Worm (Caenorhabditis elegans) whole organism, midembryonic: ENCODE results near the gene wht-1.

Experiments
- T22C8.4 ChIP-seq: fragments of 200-800 bp; sonication (Bioruptor generic); IDR thresholded peaks from 2 replicates; pipeline ENCODE4 v1.3.6; 2022; ENCODE audit warnings: missing genetic modification characterization, missing compliant biosample characterization
- cog-1 ChIP-seq: sonication (generic microtip); optimal IDR thresholded peaks from 2 replicates; lab custom pipeline; 2016; ENCODE audit warnings: missing genetic modification characterization, missing compliant biosample characterization
- flt-1 ChIP-seq: fragments of 200-800 bp; sonication (Bioruptor generic); IDR thresholded peaks from 2 replicates; pipeline ENCODE4 v1.3.6; 2022; ENCODE audit warnings: missing genetic modification characterization, missing compliant biosample characterization
- klf-2 ChIP-seq: fragments of 200-800 bp; sonication (Bioruptor generic); conservative IDR thresholded peaks from 2 replicates; pipeline ENCODE4 v1.3.6; 2022; ENCODE audit warnings: missing genetic modification reagents, missing genetic modification characterization, missing compliant biosample characterization
- med-1 ChIP-seq: sonication (generic microtip); optimal IDR thresholded peaks from 2 replicates; lab custom pipeline; 2017; ENCODE audit warnings: missing genetic modification characterization, mild to moderate bottlenecking, missing compliant biosample characterization, antibody characterized with exemption, missing genetic modification reagents; ENCODE audit not compliant: insufficient read depth
- ref-1 ChIP-seq: fragments of 200-800 bp; sonication (Bioruptor generic); conservative IDR thresholded peaks from 2 replicates; pipeline ENCODE4 v1.3.6; 2022; ENCODE audit warnings: missing genetic modification reagents, missing genetic modification characterization, missing compliant biosample characterization
- tab-1 ChIP-seq: fragments of 200-800 bp; sonication (Bioruptor generic); IDR thresholded peaks from 2 replicates; pipeline ENCODE4 v1.3.6; 2022; ENCODE audit warnings: missing genetic modification characterization, missing compliant biosample characterization
- ztf-23 ChIP-seq: fragments of 200-800 bp; sonication (Bioruptor generic); IDR thresholded peaks from 2 replicates; pipeline ENCODE4 v1.3.6; 2022; ENCODE audit warnings: missing genetic modification reagents, missing genetic modification characterization, missing compliant biosample characterization
- ztf-29 ChIP-seq: fragments of 200-800 bp; sonication (Bioruptor generic); IDR thresholded peaks from 2 replicates; pipeline ENCODE4 v1.3.6; 2022; ENCODE audit warnings: missing genetic modification reagents, missing genetic modification characterization, missing compliant biosample characterization

wht-1 gene

ce11 chrIII:6067557-6067956, 20.0 kb downstream of the wht-1 start, which contains the start of gene mapk-15:
TSS of gene mapk-15 (plus strand) at chrIII:6067857.
- TF ChIP-seq ztf-29 (GFP tag; lab: Robert Waterston, UW) (no peak), T22C8.4 (GFP tag; lab: Robert Waterston, UW) (no peak), ztf-23 (GFP tag; lab: Robert Waterston, UW) (no peak), ref-1 (GFP tag; lab: Robert Waterston, UW) (no peak), tab-1 (no peak), flt-1 (GFP tag; lab: Robert Waterston, UW) (no peak), med-1 (GFP tag; lab: Kevin White, UChicago) (no peak)

DNA sequence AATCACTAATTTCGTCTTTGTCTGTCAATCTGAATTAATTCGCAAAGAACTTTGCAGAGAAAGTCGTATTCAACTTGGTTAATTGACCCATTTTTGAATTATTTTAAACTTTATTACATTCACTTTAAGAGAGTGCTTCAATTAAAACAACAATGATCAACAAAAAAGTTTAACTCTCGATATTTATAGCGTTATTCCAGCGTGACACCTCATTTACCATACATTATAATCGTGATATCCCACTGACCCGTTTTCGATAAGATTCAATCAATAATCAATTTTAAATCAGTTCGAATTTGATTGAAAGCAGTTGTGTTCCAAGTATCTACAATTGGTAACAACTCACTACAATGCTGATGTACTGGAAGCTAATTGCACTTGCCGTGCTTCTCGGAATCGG, 30.8 kb downstream of the wht-1 start, which contains the start of gene clc-10:
TSS of gene clc-10 (plus strand) at position 301 of the 400 bp plus-strand sequence.
- TF ChIP-seq cog-1 (tag; lab: Kevin White, UChicago) (no peak), med-1 (GFP tag; lab: Kevin White, UChicago) (no peak), T22C8.4 (GFP tag; lab: Robert Waterston, UW) (no peak)

ce11 chrIII:6056179-6056578, 31.4 kb downstream of the wht-1 start:
- TF ChIP-seq flt-1 (GFP tag; lab: Robert Waterston, UW) (no peak), ztf-23 (GFP tag; lab: Robert Waterston, UW) (no peak), T22C8.4 (GFP tag; lab: Robert Waterston, UW) (no peak), med-1 (GFP tag; lab: Kevin White, UChicago) (no peak), ztf-29 (GFP tag; lab: Robert Waterston, UW) (no peak), tab-1 (no peak), ref-1 (GFP tag; lab: Robert Waterston, UW) (no peak), cog-1 (tag; lab: Kevin White, UChicago) (no peak), klf-2 (no peak)

ce11 chrIII:6055706-6056105, 31.8 kb downstream of the wht-1 start, which contains the start of gene F40H6.5:
TSS of gene F40H6.5 (minus strand) at chrIII:6055806.
- TF ChIP-seq med-1 (GFP tag; lab: Kevin White, UChicago): no peak
- TF ChIP-seq ztf-29 (GFP tag; lab: Robert Waterston, UW): no peak
- TF ChIP-seq klf-2: no peak
- no peak for TF ChIP-seq cog-1 (tag; lab: Kevin White, UChicago)
- TF ChIP-seq tab-1: no peak
- no peak for TF ChIP-seq T22C8.4 (GFP tag; lab: Robert Waterston, UW)
- no peak for TF ChIP-seq ztf-23 (GFP tag; lab: Robert Waterston, UW)
- no peak for TF ChIP-seq ref-1 (GFP tag; lab: Robert Waterston, UW)
- TF ChIP-seq flt-1 (GFP tag; lab: Robert Waterston, UW): no peak

DNA sequence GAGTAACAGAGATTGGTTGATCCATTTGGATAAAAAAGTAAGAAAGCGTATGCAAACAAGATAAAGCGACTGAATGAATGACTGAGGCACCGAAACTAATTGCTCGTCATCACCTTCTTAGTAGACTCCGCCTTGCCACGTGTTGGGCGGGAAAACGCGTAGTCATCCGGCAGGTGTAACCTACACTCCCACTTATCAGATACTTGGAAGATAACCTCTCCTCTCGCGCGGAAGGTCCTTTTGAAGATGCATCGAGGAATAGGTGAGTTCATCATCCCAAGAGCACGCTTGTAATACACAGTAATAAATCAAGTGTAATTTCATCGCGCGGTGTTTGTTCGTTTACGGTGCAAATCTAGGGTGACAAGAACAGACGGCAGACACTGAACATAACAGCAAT, 40.7 kb downstream of the wht-1 start, which contains the start of gene tbx-11:
TSS of gene tbx-11 (minus strand) at position 101 of the 400 bp plus-strand sequence.
- no peak for TF ChIP-seq ref-1 (GFP tag; lab: Robert Waterston, UW)
- TF ChIP-seq cog-1 (tag; lab: Kevin White, UChicago): no peak
- TF ChIP-seq ztf-23 (GFP tag; lab: Robert Waterston, UW): no peak
- TF ChIP-seq ztf-29 (GFP tag; lab: Robert Waterston, UW): no peak
- TF ChIP-seq tab-1: no peak
- no peak for TF ChIP-seq klf-2
- TF ChIP-seq T22C8.4 (GFP tag; lab: Robert Waterston, UW): no peak
- TF ChIP-seq med-1 (GFP tag; lab: Kevin White, UChicago): no peak
- no peak for TF ChIP-seq flt-1 (GFP tag; lab: Robert Waterston, UW)

ce11 chrIII:6039370-6039769, 48.2 kb downstream of the wht-1 start, which contains the start of gene ift-139:
TSS of gene ift-139 (minus strand) at chrIII:6039470.
- TF ChIP-seq cog-1 (tag; lab: Kevin White, UChicago) (no peak), T22C8.4 (GFP tag; lab: Robert Waterston, UW) (no peak), ref-1 (GFP tag; lab: Robert Waterston, UW) (no peak), tab-1 (no peak), flt-1 (GFP tag; lab: Robert Waterston, UW) (no peak), med-1 (GFP tag; lab: Kevin White, UChicago) (no peak), ztf-23 (GFP tag; lab: Robert Waterston, UW) (no peak), klf-2 (no peak), ztf-29 (GFP tag; lab: Robert Waterston, UW) (no peak)
